Worm (Caenorhabditis elegans) whole organism, young adult: Measurements from ENCODE around the gene Y60C6A.1.
"Not testable (repeated sequence)": the region's sequence is repeated elsewhere in the genome, so short reads cannot be mapped to it uniquely, and the experiment has no call there.

Experiments used
- aptf-2 ChIP-seq: fragments of 200-800 bp; sonication (Bioruptor generic); conservative IDR thresholded peaks from 2 replicates; pipeline ENCODE4 v1.3.6; 2022; ENCODE audit warnings: missing genetic modification reagents, missing genetic modification characterization, missing compliant biosample characterization
- ccch-3 ChIP-seq: fragments of 200-800 bp; sonication (Bioruptor generic); optimal IDR thresholded peaks from 2 replicates; lab custom pipeline; 2018; ENCODE audit warnings: mild to moderate bottlenecking, missing genetic modification characterization, missing compliant biosample characterization
- die-1 ChIP-seq: sonication (generic microtip); optimal IDR thresholded peaks from 2 replicates; lab custom pipeline; 2016; ENCODE audit warnings: missing genotype, mild to moderate bottlenecking, missing genetic modification characterization, missing compliant biosample characterization
- hsf-1 ChIP-seq: fragments of 200-800 bp; sonication (Bioruptor generic); IDR thresholded peaks from 2 replicates; pipeline ENCODE4 v1.3.6; 2022; ENCODE audit warnings: missing genetic modification reagents, missing genetic modification characterization, missing compliant biosample characterization
- lin-35 ChIP-seq, 3 experiments: fragments of 150-350 bp in 2 of 3; sonication (generic microtip) in 1 of 3; optimal IDR thresholded peaks; 2 replicates each; lab custom pipeline; 2014 to 2018; ENCODE audit warnings: missing biosample characterization in 3 of 3, missing genetic modification characterization in 3 of 3, missing genetic modification reagents in 3 of 3
- snpc-4 ChIP-seq, 5 experiments: fragments of 150-350 bp in 1 of 5; sonication (generic microtip) in 4 of 5; optimal IDR thresholded peaks; 2 replicates each; lab custom pipeline; 2014 to 2018; ENCODE audit warnings: missing genetic modification characterization in 5 of 5, missing biosample characterization in 3 of 5, antibody characterized with exemption in 2 of 5, mild to moderate bottlenecking in 2 of 5, missing compliant biosample characterization in 2 of 5, missing genotype in 2 of 5, moderate library complexity in 2 of 5, missing genetic modification reagents in 1 of 5
- unc-62 ChIP-seq: fragments of 150-350 bp; optimal IDR thresholded peaks from 2 replicates; lab custom pipeline; 2014; ENCODE audit warnings: missing biosample characterization, missing genetic modification reagents, missing genetic modification characterization

- TF ChIP-seq lin-35 (GFP tag; optimal IDR thresholded peaks at IDR 0.05; lab: Kevin White, UChicago); aptf-2 (GFP tag; lab: Robert Waterston, UW); snpc-4 (GFP tag; optimal IDR thresholded peaks at IDR 0.05; lab: Kevin White, UChicago); snpc-4 (tag; optimal IDR thresholded peaks at IDR 0.05; lab: Kevin White, UChicago); ccch-3; die-1 (tag; lab: Kevin White, UChicago); unc-62 (GFP tag; lab: Kevin White, UChicago): not testable (repeated sequence)
- peak; percentile 94 for TF ChIP-seq hsf-1 (GFP tag; lab: Robert Waterston, UW)
Measured at ce11 chrV:4767537-4767936, 15.9 kb upstream of the Y60C6A.1 start.
